Worm (Caenorhabditis elegans) whole organism, L4 larva: Measurements from ENCODE around the gene srh-73.

ENCODE experiments used
- daf-19 ChIP-seq: fragments of 200-800 bp; sonication (Bioruptor generic); conservative IDR thresholded peaks from 2 replicates; pipeline ENCODE4 v1.3.6; 2022; ENCODE audit warnings: missing genetic modification characterization, missing compliant biosample characterization
- mdl-1 ChIP-seq, 2 experiments: fragments of 150-350 bp in 1 of 2; sonication (generic microtip) in 1 of 2; optimal IDR thresholded peaks; 2 replicates each; lab custom pipeline; 2014 to 2017; ENCODE audit warnings: missing biosample characterization in 2 of 2, missing genetic modification characterization in 2 of 2

- no peak for TF ChIP-seq daf-19
- TF ChIP-seq mdl-1 (tag; optimal IDR thresholded peaks at IDR 0.05; lab: Kevin White, UChicago) = no peak
Measured at ce11 chrII:12546413-12546812, 34.4 kb downstream of the srh-73 start, which contains the start of the genes F49C5.5 and F49C5.10.
